Worm (Caenorhabditis elegans): ENCODE results near the gene glr-7.

glr-7 gene

ce11 chrX:2410978-2411377 is 8.7 kb downstream of the glr-7 start:
- TF ChIP-seq nhr-80 (tag; optimal IDR thresholded peaks at IDR 0.05) (peak; percentile 72), nhr-27 (tag; optimal IDR thresholded peaks at IDR 0.05) (no peak)

- TF ChIP-seq chd-7 (tag; optimal IDR thresholded peaks at IDR 0.05) (no peak), nhr-80 (tag; optimal IDR thresholded peaks at IDR 0.05) (peak; percentile 65), mcd-1 (GFP tag; IDR thresholded peaks at IDR 0.05) (no peak), pbrm-1 (GFP tag; IDR thresholded peaks at IDR 0.05) (no peak), ama-1 (optimal IDR thresholded peaks at IDR 0.05) (no peak), ama-1 (GFP tag; optimal IDR thresholded peaks at IDR 0.05) (no peak)
Observed at ce11 chrX:2409243-2409741, 10.4 kb downstream of the glr-7 start, which contains the start of the genes C43H6.12 and trpp-12. Gene C43H6.12 (plus strand): TSS chrX:2409607. Gene trpp-12 (plus strand): TSS chrX:2409691.

- no peak for TF ChIP-seq unc-130 (GFP tag; optimal IDR thresholded peaks at IDR 0.05)
- TF ChIP-seq pbrm-1 (GFP tag; IDR thresholded peaks at IDR 0.05): no peak
- TF ChIP-seq F33H1.4 (GFP tag; IDR thresholded peaks at IDR 0.05): no peak
- TF ChIP-seq unc-62 (GFP tag; optimal IDR thresholded peaks at IDR 0.05): no peak
- no peak for TF ChIP-seq hsf-1 (GFP tag; IDR thresholded peaks at IDR 0.05)
- no peak for TF ChIP-seq F10E7.11 (tag; optimal IDR thresholded peaks at IDR 0.05)
- no peak for TF ChIP-seq madf-3 (GFP tag; IDR thresholded peaks at IDR 0.05)
- TF ChIP-seq gei-17 (GFP tag; optimal IDR thresholded peaks at IDR 0.05): no peak
- TF ChIP-seq cebp-1 (GFP tag; IDR thresholded peaks at IDR 0.05): no peak
- TF ChIP-seq cebp-1 (tag; optimal IDR thresholded peaks at IDR 0.05): no peak
- TF ChIP-seq efl-1 (GFP tag; optimal IDR thresholded peaks at IDR 0.05): no peak
- no peak for TF ChIP-seq attf-5 (GFP tag; optimal IDR thresholded peaks at IDR 0.05)
- TF ChIP-seq mel-28 (tag; optimal IDR thresholded peaks at IDR 0.05; ENCODE audit: borderline replicate concordance): no peak
- TF ChIP-seq let-526 (GFP tag; IDR thresholded peaks at IDR 0.05): no peak
- no peak for TF ChIP-seq sptf-2 (GFP tag; optimal IDR thresholded peaks at IDR 0.05)
- TF ChIP-seq F52B5.7 (tag; optimal IDR thresholded peaks at IDR 0.05): no peak
- no peak for TF ChIP-seq cebp-2 (GFP tag; IDR thresholded peaks at IDR 0.05)
Observed at ce11 chrX:2407167-2407566, 12.5 kb downstream of the glr-7 start, which contains the start of gene mtpn-1. Gene mtpn-1 (plus strand): TSS chrX:2407467.

ce11 chrX:2403724-2404123 is 16.0 kb downstream of the glr-7 start, which contains the start of gene C43H6.4:
Gene C43H6.4 (plus strand): TSS chrX:2404024.
- no peak for TF ChIP-seq bed-1 (GFP tag; IDR thresholded peaks at IDR 0.05)
- TF ChIP-seq F23B12.7 (tag; optimal IDR thresholded peaks at IDR 0.05; ENCODE audit: insufficient read depth): no peak
- no peak for TF ChIP-seq aptf-2 (GFP tag; conservative IDR thresholded peaks at IDR 0.05)
- no peak for TF ChIP-seq lsy-27 (tag; optimal IDR thresholded peaks at IDR 0.05; ENCODE audit: borderline replicate concordance, insufficient read depth)
- TF ChIP-seq chd-7 (tag; optimal IDR thresholded peaks at IDR 0.05): no peak
- TF ChIP-seq nhr-179 (tag; optimal IDR thresholded peaks at IDR 0.05): no peak
- no peak for TF ChIP-seq attf-5 (GFP tag; optimal IDR thresholded peaks at IDR 0.05)
- no peak for TF ChIP-seq madf-3 (GFP tag; IDR thresholded peaks at IDR 0.05)
- no peak for TF ChIP-seq hsf-1 (GFP tag; IDR thresholded peaks at IDR 0.05)
- TF ChIP-seq efl-1 (GFP tag; optimal IDR thresholded peaks at IDR 0.05): no peak
- no peak for TF ChIP-seq B0035.1 (tag; optimal IDR thresholded peaks at IDR 0.05)
- TF ChIP-seq K11D2.4 (GFP tag; IDR thresholded peaks at IDR 0.05): no peak
- no peak for TF ChIP-seq tbx-9 (tag; optimal IDR thresholded peaks at IDR 0.05; ENCODE audit: borderline replicate concordance)
- no peak for TF ChIP-seq madf-8 (GFP tag; conservative IDR thresholded peaks at IDR 0.05)
- no peak for TF ChIP-seq snpc-4 (GFP tag; optimal IDR thresholded peaks at IDR 0.05)
- no peak for TF ChIP-seq snpc-4 (tag; optimal IDR thresholded peaks at IDR 0.05)
